Fruit fly (Drosophila melanogaster): ENCODE results near the gene CG7368.

Gene CG7368

dm6 chr3L:11587720-11588580, 9.1 kb upstream of the CG7368 start, which contains the start of gene rt (continued):
- TF ChIP-seq HHEX (GFP tag; optimal IDR thresholded peaks at IDR 0.05) (peak; percentile 37), H2.0 (GFP tag; IDR thresholded peaks at IDR 0.05) (peak; percentile 30; the same call in 1 of the 2 replicates), abd-A (tag; optimal IDR thresholded peaks at IDR 0.05) (no peak), sima (GFP tag; optimal IDR thresholded peaks at IDR 0.05) (no peak), wdn (GFP tag; IDR thresholded peaks at IDR 0.05) (no peak), ssp (GFP tag; IDR thresholded peaks at IDR 0.05) (no peak), stwl (tag; optimal IDR thresholded peaks at IDR 0.05) (peak; percentile 31), knrl (GFP tag; IDR thresholded peaks at IDR 0.05; ENCODE audit: partially characterized antibody) (0 out of 3 replicates have a peak, but pooled peaks have one; percentile 19), Opbp (GFP tag; IDR thresholded peaks at IDR 0.05; ENCODE audit: partially characterized antibody) (no peak), Ssrp (tag; optimal IDR thresholded peaks at IDR 0.05) (peak; percentile 68), lola (GFP tag; optimal IDR thresholded peaks at IDR 0.05) (peak in 1 of 3 experiments; percentile 85), CG2202 (tag; optimal IDR thresholded peaks at IDR 0.05) (peak; percentile 55), chn (GFP tag; optimal IDR thresholded peaks at IDR 0.05) (peak; percentile 55), sens (GFP tag) (peak; percentile 95), dmrt11E (tag; optimal IDR thresholded peaks at IDR 0.05) (peak; percentile 83), h (optimal IDR thresholded peaks at IDR 0.05) (no peak), BEAF-32 (GFP tag; optimal IDR thresholded peaks at IDR 0.05) (no peak), CG4707 (GFP tag; optimal IDR thresholded peaks at IDR 0.05) (peak; percentile 97), CG9609 (GFP tag; optimal IDR thresholded peaks at IDR 0.05) (no peak), grau (tag; optimal IDR thresholded peaks at IDR 0.05) (peak; percentile 62), gce (GFP tag; IDR thresholded peaks at IDR 0.05) (no peak), YL-1 (GFP tag; optimal IDR thresholded peaks at IDR 0.05) (no peak), kay (GFP tag; optimal IDR thresholded peaks at IDR 0.05) (no peak), sna (GFP tag; IDR thresholded peaks at IDR 0.05; ENCODE audit: partially characterized antibody) (no peak), CG13296 (GFP tag; optimal IDR thresholded peaks at IDR 0.05) (peak; percentile 29), yki (optimal IDR thresholded peaks at IDR 0.05) (no peak), vfl (GFP tag; optimal IDR thresholded peaks at IDR 0.05) (no peak), Ravus (GFP tag; IDR thresholded peaks at IDR 0.05) (no peak), Sox102F (GFP tag; optimal IDR thresholded peaks at IDR 0.05) (peak; percentile 41), CG3065 (GFP tag; optimal IDR thresholded peaks at IDR 0.05) (no peak), dati (GFP tag; IDR thresholded peaks at IDR 0.05) (no peak), Ptx1 (GFP tag; IDR thresholded peaks at IDR 0.05) (no peak; the same call in 1 of the 2 replicates), CG12744 (GFP tag; optimal IDR thresholded peaks at IDR 0.05) (no peak), D (optimal IDR thresholded peaks at IDR 0.05) (no peak), D (GFP tag; optimal IDR thresholded peaks at IDR 0.05) (peak; percentile 57), Dad (GFP tag; optimal IDR thresholded peaks at IDR 0.05) (no peak), CG10321 (GFP tag; IDR thresholded peaks at IDR 0.05) (no peak), Lpt (GFP tag; optimal IDR thresholded peaks at IDR 0.05) (no peak), Fer3 (tag; optimal IDR thresholded peaks at IDR 0.05) (peak; percentile 22), Meics (GFP tag; optimal IDR thresholded peaks at IDR 0.05) (peak; percentile 29), CG18011 (GFP tag; optimal IDR thresholded peaks at IDR 0.05) (no peak), odd (GFP tag; optimal IDR thresholded peaks at IDR 0.05) (peak; percentile 25), unpg (GFP tag; optimal IDR thresholded peaks at IDR 0.05) (peak; percentile 71), onecut (GFP tag; IDR thresholded peaks at IDR 0.05) (peak; percentile 46), MESR4 (GFP tag; optimal IDR thresholded peaks at IDR 0.05) (no peak), fru (optimal IDR thresholded peaks at IDR 0.05) (no peak), CG4282 (GFP tag; optimal IDR thresholded peaks at IDR 0.05) (no peak), CG11247 (GFP tag; IDR thresholded peaks at IDR 0.05) (no peak), hth (optimal IDR thresholded peaks at IDR 0.05) (no peak), B-H2 (GFP tag; optimal IDR thresholded peaks at IDR 0.05) (no peak), CoRest (tag; optimal IDR thresholded peaks at IDR 0.05) (peak; percentile 70)

Measured in whole organism, embryonic.